Worm (Caenorhabditis elegans): ENCODE data around the gene F38A5.8.

DNA sequence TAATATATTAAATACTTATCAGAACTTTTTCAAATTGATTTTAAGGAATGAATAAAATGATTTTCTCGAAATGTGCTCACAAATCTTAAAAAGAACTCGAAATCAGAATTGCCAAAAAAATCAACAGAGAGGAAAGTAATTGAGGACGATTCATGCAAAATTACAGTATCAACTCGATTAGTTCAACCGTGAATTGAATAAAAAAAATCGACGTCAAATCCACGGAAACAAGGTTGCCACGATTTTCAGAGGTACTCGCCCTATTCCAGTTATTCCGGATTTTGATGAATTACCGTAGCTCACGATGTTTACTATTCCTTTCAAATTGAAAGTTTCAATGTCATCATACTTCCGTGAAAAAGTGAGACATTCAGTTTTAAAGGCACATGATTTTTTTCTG lies 2.8 kb downstream of the F38A5.8 start, which contains the start of gene F15B10.3:
- TF ChIP-seq ztf-11 (tag; optimal IDR thresholded peaks at IDR 0.05) (no peak), lin-13 (GFP tag; optimal IDR thresholded peaks at IDR 0.05) (no peak), egl-27 (tag; optimal IDR thresholded peaks at IDR 0.05) (no peak), nhr-11 (tag; optimal IDR thresholded peaks at IDR 0.05) (no peak)
